Fruit fly (Drosophila melanogaster): ENCODE measurements around the gene CG4645.

DNA sequence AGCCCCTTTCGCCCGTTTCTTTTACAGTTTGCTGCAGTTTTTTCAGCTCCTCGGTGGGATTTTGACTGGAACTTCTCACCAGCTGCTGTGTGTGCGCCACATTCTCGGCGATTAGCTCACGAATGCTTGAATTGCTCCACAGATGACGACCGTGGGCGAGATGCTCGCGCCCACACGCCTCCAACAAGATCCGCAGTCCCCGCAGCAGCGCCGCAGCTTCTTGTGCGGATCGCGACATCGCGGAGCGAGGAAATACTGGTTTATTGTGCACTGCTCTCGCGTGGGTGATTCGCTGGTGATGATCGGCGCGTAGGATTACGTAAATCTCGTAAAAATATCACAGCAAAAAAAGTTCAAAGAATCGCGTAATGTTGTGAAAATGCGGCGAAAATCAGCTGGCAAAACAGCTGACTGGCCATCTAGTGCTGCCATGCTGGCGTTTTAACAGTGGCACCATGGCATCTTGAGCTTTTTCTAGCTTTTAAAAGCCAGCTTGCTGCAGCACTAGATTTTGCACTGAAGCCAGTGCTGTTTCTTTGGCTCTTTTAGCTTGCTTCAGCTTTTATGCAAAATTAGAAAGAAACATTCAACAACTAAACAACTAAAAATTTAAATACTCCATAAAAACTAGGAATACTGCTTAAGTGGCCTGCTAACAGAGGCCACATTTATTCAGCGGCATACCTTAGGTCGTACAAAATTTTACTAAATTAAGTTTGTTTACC lies 8.9 kb upstream of the CG4645 start, which contains the start of gene Coq8:
- TF ChIP-seq dsx (GFP tag; optimal IDR thresholded peaks at IDR 0.05; ENCODE audit: poor library complexity, severe bottlenecking): no peak
- TF ChIP-seq CG10631 (GFP tag; optimal IDR thresholded peaks at IDR 0.05): no peak
- TF ChIP-seq Blimp-1 (GFP tag; optimal IDR thresholded peaks at IDR 0.05): no peak
- TF ChIP-seq dac (GFP tag; optimal IDR thresholded peaks at IDR 0.05): no peak
- TF ChIP-seq Met (GFP tag; optimal IDR thresholded peaks at IDR 0.05): no peak
- no peak for TF ChIP-seq fd59A (GFP tag; optimal IDR thresholded peaks at IDR 0.05)
- no peak for TF ChIP-seq spab (GFP tag; optimal IDR thresholded peaks at IDR 0.05)
- TF ChIP-seq CG8319 (GFP tag; optimal IDR thresholded peaks at IDR 0.05): no peak
- TF ChIP-seq ss (GFP tag; optimal IDR thresholded peaks at IDR 0.05): no peak
- TF ChIP-seq CG1621 (tag; optimal IDR thresholded peaks at IDR 0.05): no peak
- TF ChIP-seq CG3919 (GFP tag; optimal IDR thresholded peaks at IDR 0.05): no peak
